Fruit fly (Drosophila melanogaster) whole organism, prepupa: Measurements from ENCODE around the gene sgg.

Experiments
- CG10631 ChIP-seq: fragments of 200-800 bp; sonication (Bioruptor generic); optimal IDR thresholded peaks from 2 replicates; lab custom pipeline; 2016; ENCODE audit warnings: missing biosample characterization, missing genetic modification characterization
- CG10669 ChIP-seq: fragments of 200-800 bp; sonication (Bioruptor generic); optimal IDR thresholded peaks from 3 replicates; lab custom pipeline; 2018; ENCODE audit warnings: missing biosample characterization, mild to moderate bottlenecking, missing genetic modification characterization, moderate library complexity
- CG15336 ChIP-seq: fragments of 200-800 bp; sonication (Bioruptor generic); IDR thresholded peaks from 2 replicates; pipeline ENCODE4 v1.3.6; 2022; ENCODE audit warnings: missing biosample characterization, missing genetic modification characterization
- CG1621 ChIP-seq: fragments of 200-800 bp; sonication (Bioruptor generic); optimal IDR thresholded peaks from 3 replicates; lab custom pipeline; 2018; ENCODE audit warnings: missing biosample characterization, mild to moderate bottlenecking, missing genetic modification characterization
- CG16779 ChIP-seq: fragments of 200-800 bp; sonication (Bioruptor generic); optimal IDR thresholded peaks from 3 replicates; lab custom pipeline; 2017; ENCODE audit warnings: missing biosample characterization, mild to moderate bottlenecking, missing genetic modification characterization
- CG3032 ChIP-seq: fragments of 200-800 bp; optimal IDR thresholded peaks from 2 replicates; lab custom pipeline; 2019; ENCODE audit warnings: missing biosample characterization, mild to moderate bottlenecking, missing genetic modification characterization, moderate library complexity
- CG31627 ChIP-seq: fragments of 200-800 bp; sonication (Bioruptor generic); optimal IDR thresholded peaks from 3 replicates; lab custom pipeline; 2016; ENCODE audit warnings: missing biosample characterization, missing genetic modification characterization
- CG32006 ChIP-seq: fragments of 200-800 bp; sonication (Bioruptor generic); optimal IDR thresholded peaks from 3 replicates; lab custom pipeline; 2017; ENCODE audit warnings: missing biosample characterization, mild to moderate bottlenecking, missing genetic modification characterization
- CG34406 ChIP-seq: fragments of 200-800 bp; sonication (Bioruptor generic); optimal IDR thresholded peaks from 3 replicates; lab custom pipeline; 2016; ENCODE audit warnings: missing biosample characterization, missing genetic modification characterization
- CG3919 ChIP-seq: fragments of 200-800 bp; sonication (Bioruptor generic); optimal IDR thresholded peaks from 3 replicates; lab custom pipeline; 2016; ENCODE audit warnings: missing biosample characterization, missing genetic modification characterization
- CG6854 ChIP-seq: fragments of 200-800 bp; sonication (Bioruptor generic); optimal IDR thresholded peaks from 2 replicates; lab custom pipeline; 2017; ENCODE audit warnings: missing biosample characterization, mild to moderate bottlenecking, missing genetic modification characterization
- CG7368 ChIP-seq: fragments of 200-800 bp; sonication (Bioruptor generic); optimal IDR thresholded peaks from 3 replicates; lab custom pipeline; 2016; ENCODE audit warnings: missing biosample characterization, missing genetic modification characterization
- CG8632 ChIP-seq: fragments of 200-800 bp; sonication (Bioruptor generic); optimal IDR thresholded peaks from 3 replicates; lab custom pipeline; 2016; ENCODE audit warnings: missing biosample characterization, missing genetic modification characterization
- CG9139 ChIP-seq: fragments of 200-800 bp; sonication (Bioruptor generic); optimal IDR thresholded peaks from 3 replicates; lab custom pipeline; 2017; ENCODE audit warnings: missing biosample characterization, mild to moderate bottlenecking, missing genetic modification characterization
- Eip78C ChIP-seq: fragments of 200-800 bp; sonication (Bioruptor generic); peaks from one replicate; lab custom pipeline; 2016; ENCODE audit warnings: missing biosample characterization, missing genetic modification characterization
- Eip93F ChIP-seq: fragments of 200-800 bp; sonication (Bioruptor generic); optimal IDR thresholded peaks from 2 replicates; lab custom pipeline; 2016; ENCODE audit warnings: missing biosample characterization, mild to moderate bottlenecking, missing genetic modification characterization
- Ets21C ChIP-seq: fragments of 200-800 bp; sonication (Bioruptor generic); optimal IDR thresholded peaks from 3 replicates; lab custom pipeline; 2016; ENCODE audit warnings: missing biosample characterization, missing genetic modification characterization
- Ets96B ChIP-seq: fragments of 200-800 bp; optimal IDR thresholded peaks from 2 replicates; lab custom pipeline; 2019; ENCODE audit warnings: missing biosample characterization, mild to moderate bottlenecking, missing genetic modification characterization, moderate library complexity
- Hr38 ChIP-seq: sonication (Bioruptor generic); optimal IDR thresholded peaks from 2 replicates; lab custom pipeline; 2016; ENCODE audit warnings: missing biosample characterization, missing genetic modification characterization
- Hr4 ChIP-seq: fragments of 200-800 bp; sonication (Bioruptor generic); optimal IDR thresholded peaks from 3 replicates; lab custom pipeline; 2016; ENCODE audit warnings: missing biosample characterization, missing genetic modification characterization
- OdsH ChIP-seq: fragments of 200-800 bp; sonication (Bioruptor generic); optimal IDR thresholded peaks from 3 replicates; lab custom pipeline; 2016; ENCODE audit warnings: missing biosample characterization, missing genetic modification characterization
- Smox ChIP-seq: fragments of 200-800 bp; sonication (Bioruptor generic); optimal IDR thresholded peaks from 3 replicates; lab custom pipeline; 2016; ENCODE audit warnings: missing biosample characterization, missing genetic modification characterization
- Sox102F ChIP-seq: fragments of 200-800 bp; sonication (Bioruptor generic); optimal IDR thresholded peaks from 2 replicates; lab custom pipeline; 2016; ENCODE audit warnings: missing biosample characterization, mild to moderate bottlenecking, missing genetic modification characterization
- Sox14 ChIP-seq: fragments of 200-800 bp; sonication (Bioruptor generic); optimal IDR thresholded peaks from 3 replicates; lab custom pipeline; 2016; ENCODE audit warnings: missing biosample characterization, missing genetic modification characterization
- cyc ChIP-seq: fragments of 200-800 bp; sonication (Bioruptor generic); optimal IDR thresholded peaks from 3 replicates; lab custom pipeline; 2016; ENCODE audit warnings: missing biosample characterization, missing genetic modification characterization
- dsx ChIP-seq: fragments of 200-800 bp; optimal IDR thresholded peaks from 3 replicates; lab custom pipeline; 2019; ENCODE audit warnings: missing biosample characterization, mild to moderate bottlenecking, missing genetic modification characterization, moderate library complexity; ENCODE audit not compliant: poor library complexity, severe bottlenecking
- fd59A ChIP-seq: fragments of 200-800 bp; sonication (Bioruptor generic); optimal IDR thresholded peaks from 2 replicates; lab custom pipeline; 2017; ENCODE audit warnings: missing biosample characterization, mild to moderate bottlenecking, missing genetic modification characterization, missing genetic modification reagents
- net ChIP-seq: fragments of 200-800 bp; sonication (Bioruptor generic); optimal IDR thresholded peaks from 3 replicates; lab custom pipeline; 2016; ENCODE audit warnings: missing biosample characterization, missing genetic modification characterization
- pdm3 ChIP-seq: fragments of 200-800 bp; sonication (Bioruptor generic); optimal IDR thresholded peaks from 3 replicates; lab custom pipeline; 2016; ENCODE audit warnings: missing biosample characterization, missing genetic modification characterization
- salr ChIP-seq, 2 experiments: fragments of 200-800 bp; sonication (Bioruptor generic); optimal IDR thresholded peaks; 3 replicates each; lab custom pipeline; 2016 to 2018; ENCODE audit warnings: missing biosample characterization in 2 of 2, missing genetic modification characterization in 2 of 2, mild to moderate bottlenecking in 1 of 2
- ss ChIP-seq, 2 experiments: fragments of 200-800 bp; sonication (Bioruptor generic); optimal IDR thresholded peaks; 2 replicates in 1 of 2; 3 replicates in 1 of 2; lab custom pipeline; 2017 to 2018; ENCODE audit warnings: mild to moderate bottlenecking in 2 of 2, missing biosample characterization in 2 of 2, missing genetic modification characterization in 2 of 2, moderate library complexity in 1 of 2
- svp ChIP-seq: fragments of 200-800 bp; sonication (Bioruptor generic); peaks from one replicate; lab custom pipeline; 2016; ENCODE audit warnings: missing biosample characterization, missing genetic modification characterization
- topi ChIP-seq: fragments of 200-800 bp; sonication (Bioruptor generic); optimal IDR thresholded peaks from 3 replicates; lab custom pipeline; 2016; ENCODE audit warnings: missing biosample characterization, missing genetic modification characterization
- vri ChIP-seq: fragments of 200-800 bp; sonication (Bioruptor generic); optimal IDR thresholded peaks from 3 replicates; lab custom pipeline; 2016; ENCODE audit warnings: missing biosample characterization, mild to moderate bottlenecking, missing genetic modification characterization

The sgg gene

DNA sequence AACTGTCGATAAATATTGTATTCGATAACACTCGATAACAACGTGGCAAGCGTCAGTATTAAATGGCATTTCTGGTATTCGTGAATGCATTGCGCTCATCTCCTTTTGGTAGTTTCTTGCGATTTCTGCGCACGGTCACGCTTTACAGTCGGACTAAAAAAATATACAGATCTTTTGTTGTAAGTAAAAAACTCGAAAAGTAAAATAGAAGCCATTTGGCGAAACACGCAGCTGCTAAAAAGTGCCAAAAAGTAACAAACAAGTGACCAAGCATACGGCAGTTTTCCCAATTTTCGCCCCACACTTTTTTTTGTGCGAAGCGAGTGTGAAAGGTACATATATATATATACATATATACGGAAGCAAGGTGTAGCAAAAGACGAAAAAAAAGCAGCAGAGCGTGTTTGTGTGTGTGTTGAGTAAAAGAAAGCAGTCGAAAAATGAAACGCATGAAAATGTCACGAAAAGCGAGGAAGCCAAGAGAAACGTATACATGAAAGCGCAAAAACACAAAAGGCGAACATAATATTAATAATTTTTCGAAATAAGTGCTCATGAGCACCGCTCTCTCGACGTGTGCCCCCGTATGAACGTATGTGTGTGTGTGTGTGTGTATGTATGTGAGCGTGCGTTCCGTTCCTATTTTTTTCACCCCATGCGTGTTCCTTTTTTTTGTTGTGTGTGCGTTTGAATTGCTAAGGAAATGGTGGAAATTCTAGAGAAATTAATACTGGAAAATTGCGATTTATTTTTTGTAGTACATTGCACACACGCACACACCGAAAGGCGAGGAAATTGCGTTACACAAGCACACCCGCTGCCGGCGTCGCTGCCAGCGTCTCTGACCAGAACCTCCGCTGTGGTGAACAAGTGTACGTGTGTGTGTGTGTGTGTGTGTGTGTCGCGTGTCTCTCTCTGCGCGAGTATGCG is at the start of gene sgg:
Gene sgg, plus strand, starts transcription at position 106 of the 930 bp plus-strand sequence.
- TF ChIP-seq CG9139 (GFP tag; lab: Kevin White, UChicago): no peak
- TF ChIP-seq OdsH (GFP tag; lab: Kevin White, UChicago): no peak
- no peak for TF ChIP-seq salr (GFP tag; optimal IDR thresholded peaks at IDR 0.05; lab: Kevin White, UChicago)
- peak; percentile 21 for TF ChIP-seq net (GFP tag; lab: Kevin White, UChicago)
- 0 out of 2 replicates have a peak, but pooled peaks have one; percentile 27 for TF ChIP-seq CG15336 (GFP tag; lab: Robert Waterston, UW)
- peak; percentile 9 for TF ChIP-seq CG3032 (tag; lab: Kevin White, UChicago)
- TF ChIP-seq Eip78C (GFP tag; lab: Kevin White, UChicago): peak; percentile 71
- TF ChIP-seq topi (GFP tag; lab: Kevin White, UChicago): no peak
- no peak for TF ChIP-seq CG6854 (GFP tag; lab: Kevin White, UChicago)
- TF ChIP-seq ss (GFP tag; optimal IDR thresholded peaks at IDR 0.05; lab: Kevin White, UChicago): peak in 1 of 2 experiments; percentile 21

DNA sequence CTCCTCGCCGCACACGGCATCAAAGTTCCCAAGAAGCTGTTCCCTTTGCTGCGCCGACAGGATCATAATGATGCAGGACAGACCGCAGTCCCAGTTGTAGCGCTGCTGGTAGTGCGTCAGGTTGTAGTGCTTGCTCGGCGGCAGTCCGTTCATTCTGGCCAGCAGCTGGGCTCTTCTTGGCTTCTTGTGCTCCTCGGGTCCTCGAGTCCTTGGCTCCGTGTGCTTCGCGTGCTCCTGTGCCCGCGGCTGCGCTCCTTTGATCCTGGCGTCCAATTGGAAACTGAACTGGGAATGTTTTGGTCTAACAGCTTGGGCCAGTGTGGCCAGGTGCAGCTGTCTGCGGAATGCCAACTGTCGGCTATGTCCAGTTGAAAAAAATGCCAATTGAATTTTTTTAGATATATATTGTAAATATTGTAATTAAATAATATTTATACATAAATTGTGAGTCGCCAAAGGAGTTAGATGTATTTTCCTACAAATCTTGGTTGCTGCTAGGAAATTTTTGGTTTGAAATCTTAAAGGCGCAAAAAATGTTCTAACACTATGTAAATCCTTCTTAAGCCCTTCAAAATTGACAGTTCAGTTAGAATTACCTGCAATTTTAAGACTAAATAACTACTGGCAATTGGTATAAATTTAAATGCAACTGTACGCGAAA is 48.6 kb upstream of the sgg start, which contains the start of gene CG13760:
Gene CG13760, minus strand, starts transcription at position 645 of the 661 bp plus-strand sequence.
- TF ChIP-seq CG1621: no peak
- TF ChIP-seq Sox102F: no peak
- TF ChIP-seq CG10631 (GFP tag; lab: Kevin White, UChicago): no peak
- peak; percentile 14 for TF ChIP-seq CG3919 (GFP tag; lab: Kevin White, UChicago)
- no peak for TF ChIP-seq CG9139 (GFP tag; lab: Kevin White, UChicago)
- peak; percentile 57 for TF ChIP-seq Eip78C (GFP tag; lab: Kevin White, UChicago)
- no peak for TF ChIP-seq Hr38 (GFP tag; lab: Kevin White, UChicago)
- TF ChIP-seq vri (GFP tag; lab: Kevin White, UChicago): no peak
- no peak for TF ChIP-seq CG10669
- no peak for TF ChIP-seq Ets21C (GFP tag; lab: Kevin White, UChicago)
- TF ChIP-seq CG16779 (tag; lab: Kevin White, UChicago): no peak
- TF ChIP-seq fd59A (GFP tag; lab: Kevin White, UChicago): no peak
- TF ChIP-seq dsx: no peak
- TF ChIP-seq CG32006 (GFP tag; lab: Kevin White, UChicago): no peak
- TF ChIP-seq cyc (GFP tag; lab: Kevin White, UChicago): peak; percentile 6
- TF ChIP-seq Hr4 (GFP tag; lab: Kevin White, UChicago): peak; percentile 20
- no peak for TF ChIP-seq Eip93F (GFP tag; lab: Kevin White, UChicago)
- TF ChIP-seq pdm3: no peak
- TF ChIP-seq Smox (GFP tag; lab: Kevin White, UChicago): no peak
- TF ChIP-seq CG31627: no peak
- no peak for TF ChIP-seq CG8632 (GFP tag; lab: Kevin White, UChicago)
- TF ChIP-seq CG34406 (GFP tag; lab: Kevin White, UChicago): no peak
- TF ChIP-seq Sox14 (GFP tag; lab: Kevin White, UChicago): no peak
- TF ChIP-seq CG7368: no peak

DNA sequence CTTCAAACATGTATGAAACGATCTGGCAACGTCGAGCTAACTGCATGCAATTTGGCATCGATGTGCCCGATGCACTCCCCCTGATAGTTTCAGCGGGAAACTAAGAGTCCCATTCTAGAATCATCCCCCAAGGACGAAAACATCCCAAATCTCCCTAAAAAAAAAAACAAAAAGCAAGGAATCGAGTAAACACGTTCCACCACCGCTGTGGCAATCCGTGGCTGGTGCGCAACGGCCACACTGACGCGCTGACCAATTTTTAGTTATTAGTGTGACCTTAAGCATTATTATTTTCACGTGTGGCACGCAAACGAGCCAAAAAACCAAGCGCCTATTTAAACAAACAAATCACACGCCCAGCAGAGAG is 48.1 kb upstream of the sgg start, which contains the start of gene wds:
Gene wds, plus strand, starts transcription at position 265 of the 367 bp plus-strand sequence.
- TF ChIP-seq dsx (no peak), Eip78C (GFP tag; lab: Kevin White, UChicago) (peak; percentile 14), svp (peak; percentile 22), Ets96B (tag; lab: Kevin White, UChicago) (no peak)
